Fruit fly (Drosophila melanogaster) whole organism, embryonic: ENCODE data around the gene Oatp30B.

Experiments
- C15 ChIP-seq: fragments of 200-800 bp; sonication (Bioruptor generic); IDR thresholded peaks from 3 replicates; pipeline ENCODE4 v1.3.6; 2022; ENCODE audit warnings: missing biosample characterization, missing genetic modification characterization
- CG10147 ChIP-seq: fragments of 200-800 bp; sonication (Bioruptor generic); optimal IDR thresholded peaks from 2 replicates; lab custom pipeline; 2019; ENCODE audit warnings: missing biosample characterization, mild to moderate bottlenecking, missing genetic modification characterization, moderate library complexity
- CG10209 ChIP-seq: fragments of 200-800 bp; sonication (Bioruptor generic); optimal IDR thresholded peaks from 3 replicates; lab custom pipeline; 2017; ENCODE audit warnings: missing biosample characterization, mild to moderate bottlenecking, missing genetic modification characterization, missing genetic modification reagents
- CG1233 ChIP-seq: fragments of 200-800 bp; sonication (Bioruptor generic); optimal IDR thresholded peaks from 4 replicates; lab custom pipeline; 2018; ENCODE audit warnings: missing biosample characterization, mild to moderate bottlenecking, missing genetic modification characterization
- CG13894 ChIP-seq: fragments of 200-800 bp; sonication (Bioruptor generic); optimal IDR thresholded peaks from 3 replicates; lab custom pipeline; 2018; ENCODE audit warnings: missing biosample characterization, mild to moderate bottlenecking, missing genetic modification characterization, moderate library complexity
- CG14050 ChIP-seq: fragments of 200-800 bp; sonication (Bioruptor generic); IDR thresholded peaks from 3 replicates; pipeline ENCODE4 v1.3.6; 2022; ENCODE audit warnings: missing biosample characterization, missing genetic modification characterization
- CG15696 ChIP-seq: fragments of 200-800 bp; sonication (Bioruptor generic); optimal IDR thresholded peaks from 2 replicates; lab custom pipeline; 2019; ENCODE audit warnings: missing biosample characterization, mild to moderate bottlenecking, missing genetic modification characterization, moderate library complexity
- CG2120 ChIP-seq: fragments of 200-800 bp; sonication (Bioruptor generic); optimal IDR thresholded peaks from 3 replicates; lab custom pipeline; 2016; ENCODE audit warnings: missing biosample characterization, missing genetic modification characterization
- CG2202 ChIP-seq: fragments of 200-800 bp; sonication (Bioruptor generic); optimal IDR thresholded peaks from 2 replicates; lab custom pipeline; 2018; ENCODE audit warnings: missing biosample characterization, mild to moderate bottlenecking, missing genetic modification characterization
- CG31365 ChIP-seq: fragments of 200-800 bp; sonication (Bioruptor generic); optimal IDR thresholded peaks from 2 replicates; lab custom pipeline; 2018; ENCODE audit warnings: missing biosample characterization, mild to moderate bottlenecking, missing genetic modification characterization
- CG6765 ChIP-seq: fragments of 200-800 bp; sonication (Bioruptor generic); optimal IDR thresholded peaks from 3 replicates; lab custom pipeline; 2017; ENCODE audit warnings: missing biosample characterization, mild to moderate bottlenecking, missing genetic modification characterization
- CG8281 ChIP-seq: fragments of 200-800 bp; sonication (Bioruptor generic); optimal IDR thresholded peaks from 2 replicates; lab custom pipeline; 2018; ENCODE audit warnings: missing biosample characterization, mild to moderate bottlenecking, missing genetic modification characterization, moderate library complexity
- CG8478 ChIP-seq: fragments of >200 bp; optimal IDR thresholded peaks from 2 replicates; lab custom pipeline; 2018
- CG8765 ChIP-seq: fragments of 200-800 bp; sonication (Bioruptor generic); IDR thresholded peaks from 2 replicates; pipeline ENCODE4 v1.3.6; 2022; ENCODE audit warnings: missing biosample characterization, missing genetic modification characterization
- Drgx ChIP-seq: fragments of 200-800 bp; sonication (Bioruptor generic); IDR thresholded peaks from 2 replicates; pipeline ENCODE4 v1.3.6; 2022; ENCODE audit warnings: missing biosample characterization, missing genetic modification characterization
- Gsc ChIP-seq: fragments of 200-800 bp; sonication (Bioruptor generic); IDR thresholded peaks from 2 replicates; pipeline ENCODE4 v1.3.6; 2022; ENCODE audit warnings: missing biosample characterization, missing genetic modification characterization
- HLHmδ ChIP-seq: fragments of 200-800 bp; sonication (Bioruptor generic); optimal IDR thresholded peaks from 2 replicates; lab custom pipeline; 2018; ENCODE audit warnings: missing biosample characterization, mild to moderate bottlenecking, missing genetic modification characterization, moderate library complexity
- Scr ChIP-seq: fragments of 200-800 bp; sonication (Bioruptor generic); IDR thresholded peaks from 2 replicates; pipeline ENCODE4 v1.3.6; 2022; ENCODE audit warnings: missing biosample characterization, missing genetic modification characterization; ENCODE audit not compliant: partially characterized antibody
- Six4 ChIP-seq: fragments of 200-800 bp; sonication (Bioruptor generic); optimal IDR thresholded peaks from 2 replicates; lab custom pipeline; 2016; ENCODE audit warnings: missing biosample characterization, missing genetic modification characterization
- Xrp1 ChIP-seq: fragments of 200-800 bp; sonication (Bioruptor generic); IDR thresholded peaks from 2 replicates; pipeline ENCODE4 v1.3.6; 2022; ENCODE audit warnings: missing biosample characterization, missing genetic modification characterization
- ab ChIP-seq: fragments of 200-800 bp; sonication (Bioruptor generic); optimal IDR thresholded peaks from 2 replicates; lab custom pipeline; 2016; ENCODE audit warnings: missing biosample characterization, missing genetic modification characterization
- bab2 ChIP-seq: fragments of 200-800 bp; sonication (Bioruptor generic); optimal IDR thresholded peaks from 2 replicates; lab custom pipeline; 2016; ENCODE audit warnings: missing biosample characterization, missing genetic modification characterization
- bowl ChIP-seq: fragments of 200-800 bp; sonication (Bioruptor generic); IDR thresholded peaks from 2 replicates; pipeline ENCODE4 v1.3.6; 2022; ENCODE audit warnings: missing biosample characterization, missing genetic modification characterization
- bsh ChIP-seq, 2 experiments: fragments of 200-800 bp; sonication (Bioruptor generic); optimal IDR thresholded peaks; 2 replicates each; lab custom pipeline; 2017 to 2018; ENCODE audit warnings: mild to moderate bottlenecking in 2 of 2, missing biosample characterization in 2 of 2, missing genetic modification characterization in 2 of 2, moderate library complexity in 1 of 2
- cg ChIP-seq: fragments of 200-800 bp; sonication (Bioruptor generic); optimal IDR thresholded peaks from 3 replicates; lab custom pipeline; 2019; ENCODE audit warnings: missing biosample characterization, mild to moderate bottlenecking, missing genetic modification characterization, moderate library complexity
- chif ChIP-seq, 2 experiments: fragments of 200-800 bp; sonication (Bioruptor generic); optimal IDR thresholded peaks; 3 replicates each; lab custom pipeline; 2016; ENCODE audit warnings: missing biosample characterization in 2 of 2, missing genetic modification characterization in 2 of 2
- ci ChIP-seq: fragments of 200-800 bp; sonication (Bioruptor generic); IDR thresholded peaks from 3 replicates; pipeline ENCODE4 v1.3.6; 2022; ENCODE audit warnings: missing biosample characterization, missing genetic modification characterization
- dati ChIP-seq: fragments of 200-800 bp; sonication (Bioruptor generic); IDR thresholded peaks from 2 replicates; pipeline ENCODE4 v1.3.6; 2022; ENCODE audit warnings: missing biosample characterization, missing genetic modification characterization
- eve ChIP-seq, 2 experiments: fragments of >200 bp; optimal IDR thresholded peaks; 2 replicates each; lab custom pipeline; 2017; ENCODE audit warnings: missing biosample characterization in 2 of 2, missing genetic modification characterization in 2 of 2
- fd102C ChIP-seq: fragments of 200-800 bp; sonication (Bioruptor generic); optimal IDR thresholded peaks from 2 replicates; lab custom pipeline; 2018; ENCODE audit warnings: missing biosample characterization, mild to moderate bottlenecking, missing genetic modification characterization, moderate library complexity
- gce ChIP-seq: fragments of 200-800 bp; sonication (Bioruptor generic); IDR thresholded peaks from 3 replicates; pipeline ENCODE4 v1.3.6; 2022; ENCODE audit warnings: missing biosample characterization, missing genetic modification characterization
- ind ChIP-seq: fragments of 200-800 bp; sonication (Bioruptor generic); optimal IDR thresholded peaks from 3 replicates; lab custom pipeline; 2016; ENCODE audit warnings: missing biosample characterization, missing genetic modification characterization
- ken ChIP-seq: fragments of 200-800 bp; sonication (Bioruptor generic); IDR thresholded peaks from 3 replicates; pipeline ENCODE4 v1.3.6; 2022; ENCODE audit warnings: missing biosample characterization, missing genetic modification characterization
- klu ChIP-seq: fragments of 200-800 bp; sonication (Bioruptor generic); IDR thresholded peaks from 2 replicates; pipeline ENCODE4 v1.3.6; 2022; ENCODE audit warnings: missing biosample characterization, missing genetic modification characterization
- nau ChIP-seq: fragments of 200-800 bp; sonication (Bioruptor generic); optimal IDR thresholded peaks from 3 replicates; lab custom pipeline; 2017; ENCODE audit warnings: missing biosample characterization, mild to moderate bottlenecking, missing genetic modification characterization, missing genetic modification reagents
- onecut ChIP-seq: fragments of 200-800 bp; sonication (Bioruptor generic); IDR thresholded peaks from 2 replicates; pipeline ENCODE4 v1.3.6; 2022; ENCODE audit warnings: missing biosample characterization, missing genetic modification characterization
- pfk ChIP-seq: fragments of 200-800 bp; sonication (Bioruptor generic); optimal IDR thresholded peaks from 2 replicates; lab custom pipeline; 2018; ENCODE audit warnings: missing biosample characterization, mild to moderate bottlenecking, missing genetic modification characterization, moderate library complexity
- phol ChIP-seq: fragments of 200-800 bp; sonication (Bioruptor generic); optimal IDR thresholded peaks from 3 replicates; lab custom pipeline; 2018; ENCODE audit warnings: missing biosample characterization, mild to moderate bottlenecking, missing genetic modification characterization, moderate library complexity
- salm ChIP-seq: fragments of 200-800 bp; sonication (Bioruptor generic); optimal IDR thresholded peaks from 2 replicates; lab custom pipeline; 2018; ENCODE audit warnings: missing biosample characterization, mild to moderate bottlenecking, missing genetic modification characterization
- sc ChIP-seq, 3 experiments: fragments of >200 bp in 2 of 3; fragments of 200-800 bp in 1 of 3; sonication (Bioruptor generic) in 1 of 3; optimal IDR thresholded peaks; 2 replicates in 2 of 3; 3 replicates in 1 of 3; lab custom pipeline; 2017; ENCODE audit warnings: mild to moderate bottlenecking in 1 of 3, missing biosample characterization in 1 of 3, missing genetic modification characterization in 1 of 3, missing genetic modification reagents in 1 of 3
- seq ChIP-seq: fragments of 200-800 bp; sonication (Bioruptor generic); IDR thresholded peaks from 2 replicates; pipeline ENCODE4 v1.3.6; 2022; ENCODE audit warnings: missing biosample characterization, missing genetic modification characterization
- slp2 ChIP-seq: fragments of 200-800 bp; sonication (Bioruptor generic); optimal IDR thresholded peaks from 2 replicates; lab custom pipeline; 2016; ENCODE audit warnings: missing biosample characterization, missing genetic modification characterization
- ssp ChIP-seq: fragments of 200-800 bp; sonication (Bioruptor generic); IDR thresholded peaks from 2 replicates; pipeline ENCODE4 v1.3.6; 2022; ENCODE audit warnings: missing biosample characterization, missing genetic modification characterization
- stc ChIP-seq: fragments of 200-800 bp; sonication (Bioruptor generic); IDR thresholded peaks from 2 replicates; pipeline ENCODE4 v1.3.6; 2022; ENCODE audit warnings: missing biosample characterization, missing genetic modification characterization
- tgo ChIP-seq: fragments of 200-800 bp; sonication (Bioruptor generic); IDR thresholded peaks from 3 replicates; pipeline ENCODE4 v1.3.6; 2022; ENCODE audit warnings: missing biosample characterization, missing genetic modification characterization
- tin ChIP-seq: fragments of 200-800 bp; sonication (Bioruptor generic); optimal IDR thresholded peaks from 3 replicates; lab custom pipeline; 2016; ENCODE audit warnings: missing biosample characterization, missing genetic modification characterization
- tio ChIP-seq: fragments of 200-800 bp; sonication (Bioruptor generic); optimal IDR thresholded peaks from 2 replicates; lab custom pipeline; 2017; ENCODE audit warnings: missing biosample characterization, missing genetic modification characterization, inconsistent platforms
- tll ChIP-seq, 2 experiments: fragments of 200-800 bp in 1 of 2; fragments of >200 bp in 1 of 2; sonication (Bioruptor generic) in 1 of 2; optimal IDR thresholded peaks; 2 replicates each; lab custom pipeline; 2017 to 2019; ENCODE audit warnings: missing biosample characterization in 2 of 2, missing genetic modification characterization in 2 of 2, mild to moderate bottlenecking in 1 of 2, moderate library complexity in 1 of 2
- unpg ChIP-seq: fragments of 200-800 bp; sonication (Bioruptor generic); optimal IDR thresholded peaks from 3 replicates; lab custom pipeline; 2018; ENCODE audit warnings: missing biosample characterization, mild to moderate bottlenecking, missing genetic modification characterization, moderate library complexity
- vfl ChIP-seq: fragments of 200-800 bp; sonication (Bioruptor generic); optimal IDR thresholded peaks from 2 replicates; lab custom pipeline; 2016; ENCODE audit warnings: missing biosample characterization, missing genetic modification characterization

Gene Oatp30B

dm6 chr2L:9525719-9526118, 4.7 kb downstream of the Oatp30B start (continued):
- peak; percentile 67 for TF ChIP-seq bowl (GFP tag; lab: Robert Waterston, UW)
- no peak for TF ChIP-seq ab (GFP tag; lab: Kevin White, UChicago)
- TF ChIP-seq ci (GFP tag; lab: Robert Waterston, UW) = peak; percentile 93
- TF ChIP-seq Xrp1 = peak; percentile 94
- TF ChIP-seq CG6765 (GFP tag; lab: Kevin White, UChicago) = peak; percentile 93
- peak; percentile 12; the same call in 1 of the 2 replicates for TF ChIP-seq ssp (GFP tag; lab: Robert Waterston, UW)
- peak; percentile 71 for TF ChIP-seq CG2120 (GFP tag; lab: Kevin White, UChicago)
- TF ChIP-seq slp2 = peak; percentile 71
- peak; percentile 40; the same call in 1 of the 2 replicates for TF ChIP-seq dati (GFP tag; lab: Robert Waterston, UW)
- peak; percentile 7 for TF ChIP-seq phol (tag; lab: Kevin White, UChicago)
- peak; percentile 64; the same call in 2 of the 3 replicates for TF ChIP-seq ken (GFP tag; lab: Robert Waterston, UW)
- TF ChIP-seq salm (tag; lab: Kevin White, UChicago) = peak; percentile 82
- peak; percentile 77 for TF ChIP-seq pfk (GFP tag; lab: Kevin White, UChicago)
- peak; percentile 72 for TF ChIP-seq CG10147 (GFP tag; lab: Kevin White, UChicago)
- TF ChIP-seq bab2 (GFP tag; lab: Kevin White, UChicago) = peak; percentile 93
- TF ChIP-seq klu (GFP tag; lab: Robert Waterston, UW) = no peak
- peak; percentile 10 for TF ChIP-seq cg (GFP tag; lab: Kevin White, UChicago)
- peak; percentile 89 for TF ChIP-seq CG15696 (tag; lab: Kevin White, UChicago)
- peak; percentile 86 for TF ChIP-seq CG31365 (tag; lab: Kevin White, UChicago)
- TF ChIP-seq Gsc (GFP tag; lab: Robert Waterston, UW) = no peak
- peak; percentile 78 to 83 for TF ChIP-seq chif (GFP tag; optimal IDR thresholded peaks at IDR 0.05; lab: Kevin White, UChicago)
- TF ChIP-seq Scr = no peak
- TF ChIP-seq CG2202 (tag; lab: Kevin White, UChicago) = peak; percentile 95
- TF ChIP-seq bsh (GFP tag; optimal IDR thresholded peaks at IDR 0.05; lab: Kevin White, UChicago) = peak; percentile 30 to 90
- peak; percentile 68; the same call in 1 of the 3 replicates for TF ChIP-seq C15 (GFP tag; lab: Robert Waterston, UW)
- TF ChIP-seq Drgx (GFP tag; lab: Robert Waterston, UW) = peak; percentile 35; the same call in 1 of the 2 replicates
- TF ChIP-seq gce = peak; percentile 91
- peak; percentile 94 for TF ChIP-seq CG10209 (GFP tag; lab: Kevin White, UChicago)
- TF ChIP-seq Six4 (GFP tag; lab: Kevin White, UChicago) = peak; percentile 75
- no peak for TF ChIP-seq CG8478 (lab: Kevin White, UChicago)
- TF ChIP-seq nau (GFP tag; lab: Kevin White, UChicago) = peak; percentile 95
- peak; percentile 74; the same call in 1 of the 2 replicates for TF ChIP-seq stc (GFP tag; lab: Robert Waterston, UW)
- peak; percentile 82 for TF ChIP-seq CG13894
- peak; percentile 31 for TF ChIP-seq vfl (GFP tag; lab: Kevin White, UChicago)
- peak; percentile 95 for TF ChIP-seq CG1233 (GFP tag; lab: Kevin White, UChicago)
- TF ChIP-seq sc (optimal IDR thresholded peaks at IDR 0.05; lab: Kevin White, UChicago) = no peak
- peak; percentile 90 for TF ChIP-seq sc (GFP tag; optimal IDR thresholded peaks at IDR 0.05; lab: Kevin White, UChicago)
- peak; percentile 76 for TF ChIP-seq CG14050 (GFP tag; lab: Robert Waterston, UW)
- peak in 1 of 2 experiments; percentile 73 for TF ChIP-seq tll (GFP tag; optimal IDR thresholded peaks at IDR 0.05; lab: Kevin White, UChicago)
- TF ChIP-seq unpg (GFP tag; lab: Kevin White, UChicago) = peak; percentile 85
- TF ChIP-seq CG8765 = no peak
- TF ChIP-seq seq (GFP tag; lab: Robert Waterston, UW) = peak; percentile 94
- peak; percentile 26 for TF ChIP-seq ind (GFP tag; lab: Kevin White, UChicago)
- peak; percentile 77 for TF ChIP-seq fd102C (GFP tag; lab: Kevin White, UChicago)
- peak; percentile 84 for TF ChIP-seq onecut
- TF ChIP-seq tio (GFP tag; lab: Kevin White, UChicago) = peak; percentile 68
- TF ChIP-seq CG8281 (tag; lab: Kevin White, UChicago) = peak; percentile 84
- peak; percentile 37 for TF ChIP-seq tin
- TF ChIP-seq HLHmδ (GFP tag; lab: Kevin White, UChicago) = peak; percentile 97
- peak; percentile 57; the same call in 2 of the 3 replicates for TF ChIP-seq tgo (GFP tag; lab: Robert Waterston, UW)
- TF ChIP-seq eve (GFP tag; optimal IDR thresholded peaks at IDR 0.05; lab: Kevin White, UChicago) = peak in 1 of 2 experiments; percentile 65
